Worm (Caenorhabditis elegans): ENCODE data around the gene srd-33.
A peak's percentile ranks its signal among the peaks of the same experiment; 100 is the strongest.

The srd-33 gene

DNA sequence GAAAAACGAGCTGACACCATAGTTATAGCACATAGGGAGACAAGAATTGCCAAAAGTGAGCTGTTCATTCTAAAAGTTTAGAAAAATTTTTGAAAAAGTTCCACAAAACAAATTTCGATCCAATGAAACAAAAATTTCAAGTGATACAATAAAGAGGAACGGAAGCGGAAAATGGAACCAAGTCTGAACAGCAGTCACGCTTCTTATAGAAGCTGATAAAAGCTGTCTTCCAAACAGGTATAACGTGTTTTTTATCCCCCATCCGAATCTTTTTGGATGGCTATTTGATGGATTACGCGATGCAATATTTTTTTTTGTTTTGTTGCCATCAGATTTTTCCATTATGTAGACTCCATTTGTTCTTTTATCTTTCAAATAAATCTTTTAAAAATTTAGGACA lies 40.2 kb downstream of the srd-33 start, which contains the start of gene H23N18.5:
Gene H23N18.5 (minus strand): TSS at position 69 of the 400 bp plus-strand sequence.
- TF ChIP-seq blmp-1 (tag; optimal IDR thresholded peaks at IDR 0.05) (peak; percentile 10), pax-3 (tag; optimal IDR thresholded peaks at IDR 0.05) (no peak), lin-14 (GFP tag; optimal IDR thresholded peaks at IDR 0.05) (no peak), pqm-1 (tag; optimal IDR thresholded peaks at IDR 0.05) (no peak), ztf-4 (tag; optimal IDR thresholded peaks at IDR 0.05) (peak; percentile 10)

DNA sequence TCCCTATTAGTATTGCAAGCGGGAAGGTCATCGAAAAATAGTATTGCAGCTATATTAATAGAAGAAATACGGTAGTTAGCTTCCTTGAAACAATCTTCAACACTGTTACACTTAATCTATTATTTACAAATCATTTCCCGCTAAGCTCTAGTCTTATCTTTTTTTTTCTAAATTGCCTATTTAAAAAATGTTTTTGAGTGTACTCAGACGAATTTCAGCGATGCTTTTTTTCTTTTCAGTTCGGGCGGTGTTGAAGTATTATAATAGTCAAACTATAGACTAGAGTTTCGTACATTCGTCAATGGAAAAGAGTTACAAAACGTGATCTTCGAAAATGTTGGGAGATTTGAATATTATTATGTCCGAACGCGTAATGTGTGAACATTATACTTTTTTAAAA lies 41.8 kb downstream of the srd-33 start:
- TF ChIP-seq lin-35 (GFP tag; optimal IDR thresholded peaks at IDR 0.05), result no peak
- no peak for TF ChIP-seq rnt-1 (tag; optimal IDR thresholded peaks at IDR 0.05)
- TF ChIP-seq unc-130 (tag; optimal IDR thresholded peaks at IDR 0.05), result no peak
- no peak for TF ChIP-seq xbp-1 (tag; optimal IDR thresholded peaks at IDR 0.05)
- no peak for TF ChIP-seq ama-1 (optimal IDR thresholded peaks at IDR 0.05)
- TF ChIP-seq hlh-4 (tag; optimal IDR thresholded peaks at IDR 0.05), result no peak
- no peak for TF ChIP-seq unc-86 (tag; optimal IDR thresholded peaks at IDR 0.05)
- no peak for TF ChIP-seq lin-13 (GFP tag; optimal IDR thresholded peaks at IDR 0.05)
- no peak for TF ChIP-seq ceh-82 (tag; optimal IDR thresholded peaks at IDR 0.05)

DNA sequence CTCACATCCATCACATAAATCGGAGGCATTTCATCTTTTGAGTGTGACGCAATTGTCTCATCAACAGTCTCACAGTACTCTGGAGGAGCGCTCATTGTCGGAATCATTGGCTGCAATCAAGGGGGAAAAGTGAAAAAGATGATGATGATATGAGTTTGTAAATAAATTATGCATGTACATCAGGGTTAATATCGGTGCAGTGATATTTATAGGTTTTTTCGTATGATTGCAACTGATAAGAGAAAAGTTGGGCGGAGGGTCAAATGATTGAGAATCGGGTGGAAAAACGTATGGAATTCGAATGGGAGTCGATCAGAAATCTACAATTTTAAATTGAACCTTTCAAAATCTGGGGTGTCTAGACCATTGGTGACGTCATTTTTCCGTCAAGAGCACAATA lies 42.8 kb downstream of the srd-33 start, which contains the start of gene H23N18.6:
Gene H23N18.6 (minus strand): TSS at position 201 of the 400 bp plus-strand sequence.
- TF ChIP-seq mep-1 (tag; optimal IDR thresholded peaks at IDR 0.05) (no peak), tlp-1 (tag; optimal IDR thresholded peaks at IDR 0.05) (peak; percentile 38), elt-2 (tag; optimal IDR thresholded peaks at IDR 0.05) (peak; percentile 75), unc-30 (tag; optimal IDR thresholded peaks at IDR 0.05) (no peak), ces-1 (GFP tag; optimal IDR thresholded peaks at IDR 0.05) (no peak), lin-13 (GFP tag; optimal IDR thresholded peaks at IDR 0.05) (no peak)

DNA sequence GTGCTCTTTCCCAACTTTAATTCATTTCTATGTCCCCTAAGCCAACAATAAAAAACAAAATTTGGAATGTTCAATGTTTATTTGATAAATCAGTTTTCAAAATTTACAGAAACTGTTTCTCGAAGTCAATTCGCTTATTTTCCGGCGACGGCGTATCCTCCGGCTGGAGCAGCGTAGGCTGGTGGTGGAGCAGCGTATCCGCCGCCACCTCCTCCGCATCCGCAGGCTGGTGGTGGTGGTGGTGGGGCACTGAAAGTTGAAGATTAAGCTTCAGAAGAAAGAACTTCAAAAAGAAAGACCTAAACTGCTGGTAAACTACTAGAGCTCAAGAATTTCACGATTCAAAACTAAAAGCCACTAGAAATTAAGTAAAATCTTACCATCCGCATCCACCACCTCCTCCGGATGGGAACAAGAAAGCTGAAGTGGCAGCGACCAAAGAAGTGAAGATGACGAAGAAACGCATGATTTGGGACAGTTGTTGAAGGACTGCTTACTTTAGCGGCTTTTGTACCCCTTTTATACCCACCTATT lies 46.1 kb downstream of the srd-33 start, which contains the start of gene C02E7.7:
Gene C02E7.7 (minus strand): TSS at position 484 of the 534 bp plus-strand sequence.
- no peak for TF ChIP-seq grh-1 (GFP tag; IDR thresholded peaks at IDR 0.05)
- TF ChIP-seq mab-9 (GFP tag; IDR thresholded peaks at IDR 0.05), result no peak
- TF ChIP-seq hlh-4 (tag; optimal IDR thresholded peaks at IDR 0.05), result no peak
- no peak for TF ChIP-seq ama-1 (optimal IDR thresholded peaks at IDR 0.05)
- no peak for TF ChIP-seq sup-37 (GFP tag; optimal IDR thresholded peaks at IDR 0.05)
- no peak for TF ChIP-seq efl-3 (GFP tag; optimal IDR thresholded peaks at IDR 0.05)
- no peak for TF ChIP-seq mep-1 (tag; optimal IDR thresholded peaks at IDR 0.05)
- TF ChIP-seq nhr-47 (tag; optimal IDR thresholded peaks at IDR 0.05), result no peak
- TF ChIP-seq fkh-8 (tag; optimal IDR thresholded peaks at IDR 0.05), result no peak
- no peak for TF ChIP-seq C16A3.4 (tag; optimal IDR thresholded peaks at IDR 0.05)
- TF ChIP-seq egl-13 (tag; optimal IDR thresholded peaks at IDR 0.05), result no peak
- TF ChIP-seq nhr-28 (tag; optimal IDR thresholded peaks at IDR 0.05), result no peak
- no peak for TF ChIP-seq swsn-7 (tag; optimal IDR thresholded peaks at IDR 0.05)
- no peak for TF ChIP-seq hpl-2 (GFP tag; optimal IDR thresholded peaks at IDR 0.05)
- no peak for TF ChIP-seq tlp-1 (tag; optimal IDR thresholded peaks at IDR 0.05)
- TF ChIP-seq unc-98 (GFP tag; IDR thresholded peaks at IDR 0.05), result no peak
- TF ChIP-seq ztf-11 (tag; optimal IDR thresholded peaks at IDR 0.05), result no peak
- TF ChIP-seq ceh-90 (tag; optimal IDR thresholded peaks at IDR 0.05), result no peak
- TF ChIP-seq nhr-20 (tag; optimal IDR thresholded peaks at IDR 0.05), result no peak

DNA sequence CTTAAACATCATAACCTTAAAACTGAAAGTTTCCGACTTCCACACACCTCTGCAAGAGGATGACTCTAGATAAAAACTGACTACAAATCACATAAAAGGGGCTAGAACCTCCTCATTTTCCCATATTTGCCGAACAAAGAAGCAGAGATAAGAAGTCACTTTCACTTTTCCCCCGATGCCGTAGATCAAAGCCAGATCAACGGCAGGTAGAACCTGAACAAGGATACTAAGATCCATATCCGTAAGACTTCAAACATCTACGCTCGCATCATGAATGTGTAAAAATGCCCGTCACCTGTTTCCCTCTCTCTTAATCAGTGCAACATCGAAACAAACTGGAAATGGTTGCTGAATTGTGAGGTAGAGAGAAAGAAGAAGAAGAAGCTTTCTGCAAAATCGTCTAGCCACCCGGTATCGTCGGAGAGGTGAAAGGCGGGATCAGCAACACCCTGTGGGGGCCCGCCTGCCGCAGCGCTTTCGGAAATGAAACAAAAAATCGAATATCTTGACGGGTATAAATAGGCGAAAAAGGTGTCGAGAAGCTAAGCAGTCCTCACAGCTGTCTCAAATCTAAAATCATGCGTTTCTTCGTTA lies 46.7 kb downstream of the srd-33 start, which contains the start of gene C02E7.6:
Gene C02E7.6 (plus strand): TSS at position 544 of the 594 bp plus-strand sequence.
- TF ChIP-seq blmp-1 (tag; optimal IDR thresholded peaks at IDR 0.05) (peak; percentile 88), unc-30 (tag; optimal IDR thresholded peaks at IDR 0.05) (no peak), jun-1 (tag; optimal IDR thresholded peaks at IDR 0.05) (peak; percentile 2), mdl-1 (tag; optimal IDR thresholded peaks at IDR 0.05) (no peak), ztf-4 (tag; optimal IDR thresholded peaks at IDR 0.05) (peak; percentile 81), hpl-2 (GFP tag; optimal IDR thresholded peaks at IDR 0.05) (no peak), zag-1 (tag; optimal IDR thresholded peaks at IDR 0.05) (no peak), elt-2 (tag; optimal IDR thresholded peaks at IDR 0.05) (no peak), irx-1 (tag; optimal IDR thresholded peaks at IDR 0.05) (no peak), hlh-4 (tag; optimal IDR thresholded peaks at IDR 0.05) (no peak)

Data from whole organism, L1 larva.